Worm (Caenorhabditis elegans) whole organism, mixed stage, embryonic: ENCODE data around the gene F53F4.12.

Experiments
- ces-1 ChIP-seq: fragments of 150-350 bp; optimal IDR thresholded peaks from 2 replicates; lab custom pipeline; 2014; ENCODE audit warnings: missing biosample characterization, missing genetic modification reagents, missing genetic modification characterization
- elt-3 ChIP-seq: fragments of 150-350 bp; optimal IDR thresholded peaks from 2 replicates; lab custom pipeline; 2014; ENCODE audit warnings: missing biosample characterization, missing genetic modification characterization
- ham-2 ChIP-seq: fragments of 200-800 bp; sonication (Bioruptor generic); optimal IDR thresholded peaks from 2 replicates; lab custom pipeline; 2018; ENCODE audit warnings: mild to moderate bottlenecking, missing genetic modification characterization, missing compliant biosample characterization
- lin-13 ChIP-seq: fragments of 150-350 bp; optimal IDR thresholded peaks from 2 replicates; lab custom pipeline; 2014; ENCODE audit warnings: missing biosample characterization, missing genetic modification characterization
- lsy-2 ChIP-seq: fragments of 150-350 bp; optimal IDR thresholded peaks from 2 replicates; lab custom pipeline; 2014; ENCODE audit warnings: missing biosample characterization, missing genetic modification characterization
- mab-5 ChIP-seq: fragments of 150-350 bp; optimal IDR thresholded peaks from 2 replicates; lab custom pipeline; 2014; ENCODE audit warnings: missing biosample characterization, missing genetic modification characterization
- nhr-237 ChIP-seq: fragments of 150-350 bp; optimal IDR thresholded peaks from 2 replicates; lab custom pipeline; 2014; ENCODE audit warnings: missing biosample characterization, missing genetic modification characterization
- nhr-28 ChIP-seq: fragments of 150-350 bp; optimal IDR thresholded peaks from 2 replicates; lab custom pipeline; 2014; ENCODE audit warnings: missing biosample characterization, missing genetic modification characterization
- nhr-76 ChIP-seq: sonication (generic microtip); optimal IDR thresholded peaks from 2 replicates; lab custom pipeline; 2017; ENCODE audit warnings: missing biosample characterization, missing genetic modification characterization
- sem-2 ChIP-seq: fragments of 200-800 bp; sonication (Bioruptor generic); optimal IDR thresholded peaks from 2 replicates; lab custom pipeline; 2018; ENCODE audit warnings: mild to moderate bottlenecking, missing genetic modification characterization, missing compliant biosample characterization
- snpc-4 ChIP-seq: fragments of 150-350 bp; optimal IDR thresholded peaks from 2 replicates; lab custom pipeline; 2014; ENCODE audit warnings: missing biosample characterization, missing genetic modification characterization
- unc-39 ChIP-seq: fragments of 150-350 bp; optimal IDR thresholded peaks from 2 replicates; lab custom pipeline; 2014; ENCODE audit warnings: missing biosample characterization, missing genetic modification characterization
- unc-62 ChIP-seq: fragments of 150-350 bp; optimal IDR thresholded peaks from 2 replicates; lab custom pipeline; 2014; ENCODE audit warnings: missing biosample characterization, missing genetic modification reagents, missing genetic modification characterization

- TF ChIP-seq mab-5 (tag; lab: Kevin White, UChicago): no peak
- TF ChIP-seq elt-3 (tag; lab: Kevin White, UChicago): no peak
- no peak for TF ChIP-seq nhr-28 (tag; lab: Kevin White, UChicago)
- no peak for TF ChIP-seq lsy-2 (tag; lab: Kevin White, UChicago)
- no peak for TF ChIP-seq ham-2
- no peak for TF ChIP-seq lin-13 (tag; lab: Kevin White, UChicago)
- no peak for TF ChIP-seq unc-39 (tag; lab: Kevin White, UChicago)
- TF ChIP-seq nhr-237 (tag; lab: Kevin White, UChicago): no peak
- no peak for TF ChIP-seq nhr-76 (tag; lab: Kevin White, UChicago)
- TF ChIP-seq snpc-4 (tag; lab: Kevin White, UChicago): no peak
- TF ChIP-seq ces-1 (GFP tag; lab: Kevin White, UChicago): no peak
- TF ChIP-seq unc-62 (GFP tag; lab: Kevin White, UChicago): no peak
- no peak for TF ChIP-seq sem-2 (GFP tag; lab: Kevin White, UChicago)
Observed at ce11 chrV:13577463-13577862, 48.4 kb upstream of the F53F4.12 start.
